Worm (Caenorhabditis elegans) whole organism, young adult: ENCODE data around the gene R10E4.7.

Source experiments
- F23B12.7 ChIP-seq: sonication (generic microtip); optimal IDR thresholded peaks from 2 replicates; lab custom pipeline; 2017; ENCODE audit warnings: missing genetic modification characterization, mild to moderate bottlenecking, missing compliant biosample characterization, antibody characterized with exemption, moderate library complexity; ENCODE audit not compliant: insufficient read depth
- Y53G8AR.9 ChIP-seq: fragments of 200-800 bp; sonication (Bioruptor generic); conservative IDR thresholded peaks from 2 replicates; pipeline ENCODE4 v1.3.6; 2022; ENCODE audit warnings: missing genetic modification reagents, missing genetic modification characterization, missing compliant biosample characterization
- ama-1 ChIP-seq, 3 experiments: fragments of 150-350 bp in 1 of 3; sonication (generic microtip) in 2 of 3; optimal IDR thresholded peaks; 2 replicates each; lab custom pipeline; 2014 to 2018; ENCODE audit warnings: missing biosample characterization in 2 of 3, missing genetic modification characterization in 2 of 3, missing genetic modification reagents in 2 of 3
- hmg-20 ChIP-seq: fragments of 200-800 bp; sonication (Bioruptor generic); IDR thresholded peaks from 2 replicates; pipeline ENCODE4 v1.3.6; 2022; ENCODE audit warnings: missing genetic modification reagents, missing genetic modification characterization, missing compliant biosample characterization
- mes-4 ChIP-seq: sonication (generic microtip); optimal IDR thresholded peaks from 2 replicates; lab custom pipeline; 2016; ENCODE audit warnings: missing genotype, missing genetic modification characterization, missing compliant biosample characterization

DNA sequence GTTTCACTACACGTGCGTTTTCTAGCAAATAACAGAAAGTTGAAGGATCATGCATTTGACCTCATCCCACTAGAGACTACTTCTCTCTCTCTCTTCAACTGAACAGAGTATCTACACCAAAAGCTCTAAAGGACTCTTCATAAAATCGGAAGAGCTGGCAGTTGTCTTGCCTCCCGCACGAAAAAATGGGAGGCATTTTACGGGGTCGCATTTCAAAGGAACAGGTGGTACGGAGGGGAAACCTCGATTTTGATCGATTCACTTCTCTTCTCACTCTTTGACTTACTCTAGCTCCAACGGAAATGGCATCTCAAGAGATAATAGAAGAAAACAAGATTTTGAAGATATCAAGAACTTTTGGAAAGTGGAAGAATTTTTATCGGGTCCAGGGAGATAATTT, 11.4 kb upstream of the R10E4.7 start:
- TF ChIP-seq mes-4 (tag; lab: Kevin White, UChicago) = no peak
- TF ChIP-seq Y53G8AR.9 = no peak
- no peak for TF ChIP-seq hmg-20 (GFP tag; lab: Robert Waterston, UW)
- no peak for TF ChIP-seq F23B12.7 (tag; lab: Kevin White, UChicago)
- TF ChIP-seq ama-1 (optimal IDR thresholded peaks at IDR 0.05; lab: Kevin White, UChicago) = no peak
- no peak for TF ChIP-seq ama-1 (GFP tag; optimal IDR thresholded peaks at IDR 0.05; lab: Kevin White, UChicago)
